Fruit fly (Drosophila melanogaster) whole organism, prepupa: ENCODE measurements around the gene ApepP.

Source experiments
- Blimp-1 ChIP-seq: fragments of 200-800 bp; sonication (Bioruptor generic); optimal IDR thresholded peaks from 3 replicates; lab custom pipeline; 2017; ENCODE audit warnings: missing biosample characterization, missing genetic modification characterization, mild to moderate bottlenecking, moderate library complexity, missing genetic modification reagents
- CG10631 ChIP-seq: fragments of 200-800 bp; sonication (Bioruptor generic); optimal IDR thresholded peaks from 2 replicates; lab custom pipeline; 2016; ENCODE audit warnings: missing biosample characterization, missing genetic modification characterization
- CG10669 ChIP-seq: fragments of 200-800 bp; sonication (Bioruptor generic); optimal IDR thresholded peaks from 3 replicates; lab custom pipeline; 2018; ENCODE audit warnings: missing biosample characterization, mild to moderate bottlenecking, missing genetic modification characterization, moderate library complexity
- CG11762 ChIP-seq: fragments of 200-800 bp; sonication (Bioruptor generic); optimal IDR thresholded peaks from 3 replicates; lab custom pipeline; 2016; ENCODE audit warnings: missing biosample characterization, missing genetic modification characterization; ENCODE audit not compliant: insufficient read depth
- CG11902 ChIP-seq: fragments of 200-800 bp; sonication (Bioruptor generic); optimal IDR thresholded peaks from 3 replicates; lab custom pipeline; 2016; ENCODE audit warnings: missing biosample characterization, missing genetic modification characterization
- CG15336 ChIP-seq: fragments of 200-800 bp; sonication (Bioruptor generic); IDR thresholded peaks from 2 replicates; pipeline ENCODE4 v1.3.6; 2022; ENCODE audit warnings: missing biosample characterization, missing genetic modification characterization
- CG16779 ChIP-seq: fragments of 200-800 bp; sonication (Bioruptor generic); optimal IDR thresholded peaks from 3 replicates; lab custom pipeline; 2017; ENCODE audit warnings: missing biosample characterization, mild to moderate bottlenecking, missing genetic modification characterization
- CG3032 ChIP-seq: fragments of 200-800 bp; optimal IDR thresholded peaks from 2 replicates; lab custom pipeline; 2019; ENCODE audit warnings: missing biosample characterization, mild to moderate bottlenecking, missing genetic modification characterization, moderate library complexity
- CG31627 ChIP-seq: fragments of 200-800 bp; sonication (Bioruptor generic); optimal IDR thresholded peaks from 3 replicates; lab custom pipeline; 2016; ENCODE audit warnings: missing biosample characterization, missing genetic modification characterization
- CG4318 ChIP-seq: fragments of 200-800 bp; sonication (Bioruptor generic); optimal IDR thresholded peaks from 3 replicates; lab custom pipeline; 2017; ENCODE audit warnings: missing biosample characterization, mild to moderate bottlenecking, missing genetic modification characterization
- CG6276 ChIP-seq: fragments of 200-800 bp; sonication (Bioruptor generic); optimal IDR thresholded peaks from 2 replicates; lab custom pipeline; 2017; ENCODE audit warnings: missing biosample characterization, mild to moderate bottlenecking, missing genetic modification characterization
- CG6792 ChIP-seq: fragments of 200-800 bp; sonication (Bioruptor generic); optimal IDR thresholded peaks from 3 replicates; lab custom pipeline; 2016; ENCODE audit warnings: missing biosample characterization, missing genetic modification characterization
- CG7368 ChIP-seq: fragments of 200-800 bp; sonication (Bioruptor generic); optimal IDR thresholded peaks from 3 replicates; lab custom pipeline; 2016; ENCODE audit warnings: missing biosample characterization, missing genetic modification characterization
- CG8119 ChIP-seq: fragments of 200-800 bp; sonication (Bioruptor generic); IDR thresholded peaks from 3 replicates; pipeline ENCODE4 v1.3.6; 2022; ENCODE audit warnings: missing biosample characterization, missing genetic modification characterization
- CG8632 ChIP-seq: fragments of 200-800 bp; sonication (Bioruptor generic); optimal IDR thresholded peaks from 3 replicates; lab custom pipeline; 2016; ENCODE audit warnings: missing biosample characterization, missing genetic modification characterization
- Eip78C ChIP-seq: fragments of 200-800 bp; sonication (Bioruptor generic); peaks from one replicate; lab custom pipeline; 2016; ENCODE audit warnings: missing biosample characterization, missing genetic modification characterization
- Eip93F ChIP-seq: fragments of 200-800 bp; sonication (Bioruptor generic); optimal IDR thresholded peaks from 2 replicates; lab custom pipeline; 2016; ENCODE audit warnings: missing biosample characterization, mild to moderate bottlenecking, missing genetic modification characterization
- Gug ChIP-seq: fragments of 200-800 bp; sonication (Bioruptor generic); IDR thresholded peaks from 2 replicates; pipeline ENCODE4 v1.3.6; 2022; ENCODE audit warnings: missing biosample characterization, missing genetic modification characterization
- Hr38 ChIP-seq: sonication (Bioruptor generic); optimal IDR thresholded peaks from 2 replicates; lab custom pipeline; 2016; ENCODE audit warnings: missing biosample characterization, missing genetic modification characterization
- Hr4 ChIP-seq: fragments of 200-800 bp; sonication (Bioruptor generic); optimal IDR thresholded peaks from 3 replicates; lab custom pipeline; 2016; ENCODE audit warnings: missing biosample characterization, missing genetic modification characterization
- Lpt ChIP-seq: fragments of 200-800 bp; sonication (Bioruptor generic); optimal IDR thresholded peaks from 3 replicates; lab custom pipeline; 2016; ENCODE audit warnings: missing biosample characterization, missing genetic modification characterization
- Smox ChIP-seq: fragments of 200-800 bp; sonication (Bioruptor generic); optimal IDR thresholded peaks from 3 replicates; lab custom pipeline; 2016; ENCODE audit warnings: missing biosample characterization, missing genetic modification characterization
- Sox15 ChIP-seq: fragments of 200-800 bp; sonication (Bioruptor generic); optimal IDR thresholded peaks from 3 replicates; lab custom pipeline; 2016; ENCODE audit warnings: missing biosample characterization, missing genetic modification characterization
- cyc ChIP-seq: fragments of 200-800 bp; sonication (Bioruptor generic); optimal IDR thresholded peaks from 3 replicates; lab custom pipeline; 2016; ENCODE audit warnings: missing biosample characterization, missing genetic modification characterization
- dac ChIP-seq: fragments of 200-800 bp; sonication (Bioruptor generic); optimal IDR thresholded peaks from 2 replicates; lab custom pipeline; 2017; ENCODE audit warnings: missing biosample characterization, mild to moderate bottlenecking, missing genetic modification characterization
- esn ChIP-seq: fragments of 200-800 bp; sonication (Bioruptor generic); optimal IDR thresholded peaks from 2 replicates; lab custom pipeline; 2016; ENCODE audit warnings: missing biosample characterization, mild to moderate bottlenecking, missing genetic modification characterization, moderate library complexity
- fd85E ChIP-seq: fragments of 200-800 bp; sonication (Bioruptor generic); optimal IDR thresholded peaks from 3 replicates; lab custom pipeline; 2016; ENCODE audit warnings: missing biosample characterization, missing genetic modification characterization
- fkh ChIP-seq: fragments of 200-800 bp; sonication (Bioruptor generic); optimal IDR thresholded peaks from 3 replicates; lab custom pipeline; 2017; ENCODE audit warnings: missing biosample characterization, mild to moderate bottlenecking, missing genetic modification characterization, moderate library complexity
- net ChIP-seq: fragments of 200-800 bp; sonication (Bioruptor generic); optimal IDR thresholded peaks from 3 replicates; lab custom pipeline; 2016; ENCODE audit warnings: missing biosample characterization, missing genetic modification characterization
- pdm3 ChIP-seq: fragments of 200-800 bp; sonication (Bioruptor generic); optimal IDR thresholded peaks from 3 replicates; lab custom pipeline; 2016; ENCODE audit warnings: missing biosample characterization, missing genetic modification characterization
- spab ChIP-seq: fragments of 200-800 bp; sonication (Bioruptor generic); optimal IDR thresholded peaks from 2 replicates; lab custom pipeline; 2017; ENCODE audit warnings: missing biosample characterization, mild to moderate bottlenecking, missing genetic modification characterization, missing genetic modification reagents
- ss ChIP-seq, 2 experiments: fragments of 200-800 bp; sonication (Bioruptor generic); optimal IDR thresholded peaks; 2 replicates in 1 of 2; 3 replicates in 1 of 2; lab custom pipeline; 2017 to 2018; ENCODE audit warnings: mild to moderate bottlenecking in 2 of 2, missing biosample characterization in 2 of 2, missing genetic modification characterization in 2 of 2, moderate library complexity in 1 of 2
- vri ChIP-seq: fragments of 200-800 bp; sonication (Bioruptor generic); optimal IDR thresholded peaks from 3 replicates; lab custom pipeline; 2016; ENCODE audit warnings: missing biosample characterization, mild to moderate bottlenecking, missing genetic modification characterization

ApepP gene

DNA sequence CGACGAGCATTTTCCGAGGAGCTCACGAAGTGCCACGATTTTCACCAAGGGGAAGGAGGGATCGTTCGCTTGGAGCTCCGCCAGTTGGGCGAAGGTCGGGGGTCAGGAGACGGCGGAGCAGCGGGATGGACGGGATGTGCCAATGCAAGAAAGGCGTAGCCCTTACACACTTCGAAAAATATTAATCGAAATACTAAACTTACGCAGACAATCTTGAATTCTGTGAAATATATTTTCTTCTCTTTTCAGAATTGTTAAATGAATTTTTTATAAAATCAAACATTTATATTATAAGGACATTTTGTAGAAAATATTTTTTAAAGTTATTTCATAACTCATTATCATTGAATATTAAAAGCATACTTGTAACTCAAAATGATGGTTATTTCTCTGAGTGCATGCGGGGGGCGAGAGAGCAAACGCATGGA lies 41.3 kb downstream of the ApepP start (continued):
- TF ChIP-seq CG6276, result peak; percentile 28
- peak; percentile 70 for TF ChIP-seq CG15336 (GFP tag; lab: Robert Waterston, UW)
- no peak for TF ChIP-seq CG11902 (GFP tag; lab: Kevin White, UChicago)
- peak; percentile 54 for TF ChIP-seq Gug (GFP tag; lab: Robert Waterston, UW)
- no peak for TF ChIP-seq cyc (GFP tag; lab: Kevin White, UChicago)
- no peak for TF ChIP-seq CG10669 (GFP tag; lab: Kevin White, UChicago)
- no peak for TF ChIP-seq Blimp-1 (GFP tag; lab: Kevin White, UChicago)

dm6 chr2L:16862526-16862925 lies 47.7 kb downstream of the ApepP start:
- TF ChIP-seq CG11902 (GFP tag; lab: Kevin White, UChicago) (no peak), esn (GFP tag; lab: Kevin White, UChicago) (no peak), CG4318 (no peak), CG10669 (GFP tag; lab: Kevin White, UChicago) (no peak), CG7368 (GFP tag; lab: Kevin White, UChicago) (no peak), net (GFP tag; lab: Kevin White, UChicago) (no peak), Sox15 (GFP tag; lab: Kevin White, UChicago) (no peak), CG8632 (no peak), Lpt (GFP tag; lab: Kevin White, UChicago) (no peak), spab (GFP tag; lab: Kevin White, UChicago) (no peak), CG31627 (GFP tag; lab: Kevin White, UChicago) (no peak), pdm3 (GFP tag; lab: Kevin White, UChicago) (no peak), CG3032 (tag; lab: Kevin White, UChicago) (no peak), vri (no peak), CG8119 (GFP tag; lab: Robert Waterston, UW) (no peak), dac (GFP tag; lab: Kevin White, UChicago) (no peak), fd85E (GFP tag; lab: Kevin White, UChicago) (no peak)

dm6 chr2L:16861126-16861525 lies 49.1 kb downstream of the ApepP start, which contains the start of gene CG6012:
CG6012 (minus strand) TSS chr2L:16861489.
- no peak for TF ChIP-seq Gug (GFP tag; lab: Robert Waterston, UW)
- TF ChIP-seq vri, result peak; percentile 11

DNA sequence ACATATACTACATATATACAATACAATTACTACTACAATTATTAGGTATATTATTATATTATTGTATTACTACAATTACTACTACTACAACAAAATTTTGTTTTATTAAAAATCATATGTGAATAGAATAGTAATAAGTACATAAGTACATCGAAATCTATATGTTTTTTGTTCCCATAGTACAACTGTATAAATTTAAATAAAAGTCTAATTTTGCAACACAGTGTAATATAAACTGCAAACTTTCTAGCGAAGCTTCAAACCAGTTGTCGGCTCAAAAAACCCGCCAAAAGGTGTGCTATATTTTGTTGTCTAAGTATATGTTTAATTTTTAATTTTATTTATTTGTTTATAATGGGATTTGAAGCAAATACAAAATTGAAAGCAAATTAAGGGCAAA lies 50.7 kb downstream of the ApepP start:
- TF ChIP-seq ss (GFP tag; optimal IDR thresholded peaks at IDR 0.05; lab: Kevin White, UChicago), result no peak
- TF ChIP-seq Eip78C (GFP tag; lab: Kevin White, UChicago), result peak; percentile 9
- TF ChIP-seq Hr38 (GFP tag; lab: Kevin White, UChicago), result no peak

DNA sequence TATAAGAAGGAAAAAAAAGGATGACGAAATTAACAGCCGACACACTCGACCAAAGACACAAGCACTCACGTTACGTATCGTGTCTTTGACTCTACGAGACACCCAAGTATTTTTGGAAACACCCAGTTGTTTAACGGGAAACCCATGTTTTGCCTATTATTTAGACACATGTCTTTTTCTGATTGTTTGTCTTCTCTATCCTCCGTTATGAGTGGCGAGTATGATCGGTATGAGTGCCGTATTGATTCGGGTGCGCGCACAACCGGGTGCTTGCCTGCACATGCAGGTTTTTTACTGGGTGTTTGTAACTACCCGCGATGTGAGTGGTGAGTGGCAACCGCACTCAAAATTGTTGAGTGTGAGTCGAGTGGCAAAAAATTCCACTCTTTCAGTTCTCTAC lies 51.1 kb downstream of the ApepP start:
- TF ChIP-seq Eip93F, result no peak
- no peak for TF ChIP-seq CG7368 (GFP tag; lab: Kevin White, UChicago)
- TF ChIP-seq CG10631 (GFP tag; lab: Kevin White, UChicago), result no peak
- no peak for TF ChIP-seq CG11762
- TF ChIP-seq esn (GFP tag; lab: Kevin White, UChicago), result no peak
- TF ChIP-seq Hr4 (GFP tag; lab: Kevin White, UChicago), result no peak
- no peak for TF ChIP-seq CG6792 (GFP tag; lab: Kevin White, UChicago)
- no peak for TF ChIP-seq Smox (GFP tag; lab: Kevin White, UChicago)
- TF ChIP-seq, all 60 proteins: peak for 0

dm6 chr2L:16858466-16859007 lies 51.7 kb downstream of the ApepP start, which contains the start of gene CG31809:
CG31809 (minus strand) TSS chr2L:16858714.
- TF ChIP-seq CG15336 (GFP tag; lab: Robert Waterston, UW) (peak; percentile 38; the same call in 1 of the 2 replicates), CG16779 (no peak), Eip78C (GFP tag; lab: Kevin White, UChicago) (peak; percentile 30), fkh (GFP tag; lab: Kevin White, UChicago) (peak; percentile 63)
